Worm (Caenorhabditis elegans): ENCODE results near the gene bcl-11.

ce11 chrV:6389634-6390033 lies 33.8 kb downstream of the bcl-11 start, which contains the start of gene F57F4.2:
- TF ChIP-seq snpc-4 (tag; optimal IDR thresholded peaks at IDR 0.05) (no peak), ces-1 (GFP tag; optimal IDR thresholded peaks at IDR 0.05) (no peak), unc-39 (tag; optimal IDR thresholded peaks at IDR 0.05) (no peak)

All from whole organism, mixed stage, embryonic.